Fruit fly (Drosophila melanogaster): Measurements from ENCODE around the gene sds22.

Gene sds22

dm6 chr3R:17401289-17401752 lies 9.9 kb downstream of the sds22 start (continued):
- 0 out of 3 replicates have a peak, but pooled peaks have one; percentile 44 for TF ChIP-seq CG11695 (GFP tag; IDR thresholded peaks at IDR 0.05)
- TF ChIP-seq Fer2 (tag; optimal IDR thresholded peaks at IDR 0.05): peak; percentile 16
- TF ChIP-seq Med (GFP tag): peak; percentile 83
- TF ChIP-seq slou (GFP tag; optimal IDR thresholded peaks at IDR 0.05): peak; percentile 13
- peak; percentile 76 for TF ChIP-seq hb (GFP tag; IDR thresholded peaks at IDR 0.05; ENCODE audit: partially characterized antibody)
- TF ChIP-seq Tbp (GFP tag; optimal IDR thresholded peaks at IDR 0.05): no peak
- TF ChIP-seq CG11398 (GFP tag; optimal IDR thresholded peaks at IDR 0.05): no peak
- peak; percentile 24 for TF ChIP-seq CG9437 (GFP tag; optimal IDR thresholded peaks at IDR 0.05)
- TF ChIP-seq wek (GFP tag; optimal IDR thresholded peaks at IDR 0.05): no peak
- TF ChIP-seq bab2 (GFP tag; optimal IDR thresholded peaks at IDR 0.05): peak; percentile 37
- no peak for TF ChIP-seq insv (GFP tag; optimal IDR thresholded peaks at IDR 0.05)
- TF ChIP-seq az2 (GFP tag; optimal IDR thresholded peaks at IDR 0.05): peak; percentile 50
- no peak for TF ChIP-seq trh (GFP tag; optimal IDR thresholded peaks at IDR 0.05)
- TF ChIP-seq cato (GFP tag; optimal IDR thresholded peaks at IDR 0.05; ENCODE audit: borderline replicate concordance): peak; percentile 6
- TF ChIP-seq CG4404 (GFP tag; IDR thresholded peaks at IDR 0.05): no peak
- TF ChIP-seq esg (GFP tag; conservative IDR thresholded peaks at IDR 0.05): no peak; the same call in 1 of the 2 replicates
- peak; percentile 64 for TF ChIP-seq Dip3 (GFP tag; optimal IDR thresholded peaks at IDR 0.05)
- peak; percentile 49 for TF ChIP-seq Myb (GFP tag; optimal IDR thresholded peaks at IDR 0.05)
- TF ChIP-seq D (optimal IDR thresholded peaks at IDR 0.05): no peak
- no peak for TF ChIP-seq D (GFP tag; optimal IDR thresholded peaks at IDR 0.05)
- TF ChIP-seq CG15601 (tag; optimal IDR thresholded peaks at IDR 0.05): peak; percentile 36
- no peak for TF ChIP-seq en (GFP tag; optimal IDR thresholded peaks at IDR 0.05)
- no peak for TF ChIP-seq fru (optimal IDR thresholded peaks at IDR 0.05)
- peak; percentile 24 for TF ChIP-seq sd (tag; optimal IDR thresholded peaks at IDR 0.05)
- peak; percentile 62 for TF ChIP-seq ranshi (GFP tag; IDR thresholded peaks at IDR 0.05)
- TF ChIP-seq Kr (GFP tag; optimal IDR thresholded peaks at IDR 0.05): no peak
- TF ChIP-seq tll (GFP tag; optimal IDR thresholded peaks at IDR 0.05): no peak

DNA sequence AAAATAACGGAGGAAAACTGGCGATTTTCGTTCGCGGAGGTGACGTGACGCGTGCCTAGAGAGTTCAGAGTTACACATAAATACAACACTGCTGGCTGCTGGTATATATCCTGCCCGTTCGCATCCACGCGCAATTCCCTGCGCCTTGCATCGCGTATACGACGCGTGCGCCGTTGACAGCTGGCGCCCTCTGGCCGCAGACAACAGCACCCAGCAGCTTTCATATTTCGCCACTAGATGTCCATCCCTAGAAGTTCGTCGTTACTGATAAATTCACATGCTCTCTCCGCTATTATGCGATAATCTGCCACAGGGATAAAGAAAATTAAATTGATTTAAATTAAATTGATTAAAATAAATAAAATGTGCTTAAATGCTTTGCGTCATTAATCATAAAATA lies 11.0 kb downstream of the sds22 start, which contains the start of gene Sur-8:
Sur-8 (minus strand) TSS at position 82 of the 400 bp plus-strand sequence.
- TF ChIP-seq CG17829 (tag; optimal IDR thresholded peaks at IDR 0.05): peak; percentile 53
- no peak for TF ChIP-seq oc (tag; optimal IDR thresholded peaks at IDR 0.05)
- no peak for TF ChIP-seq nerfin-2 (GFP tag; IDR thresholded peaks at IDR 0.05; ENCODE audit: partially characterized antibody)
- TF ChIP-seq CG8765 (GFP tag; IDR thresholded peaks at IDR 0.05): no peak
- TF ChIP-seq CG1529 (GFP tag; optimal IDR thresholded peaks at IDR 0.05): no peak
- TF ChIP-seq cas (GFP tag; IDR thresholded peaks at IDR 0.05): 0 out of 2 replicates have a peak, but pooled peaks have one; percentile 24
- TF ChIP-seq CG10274 (GFP tag; optimal IDR thresholded peaks at IDR 0.05): peak; percentile 45
- TF ChIP-seq fd102C (GFP tag; optimal IDR thresholded peaks at IDR 0.05): no peak
- TF ChIP-seq caup (GFP tag; optimal IDR thresholded peaks at IDR 0.05; ENCODE audit: severe bottlenecking): peak; percentile 77
- peak; percentile 88 for TF ChIP-seq CG10979 (tag; optimal IDR thresholded peaks at IDR 0.05)
- TF ChIP-seq pho (GFP tag; optimal IDR thresholded peaks at IDR 0.05): peak; percentile 1
- peak; percentile 35 for TF ChIP-seq CG17385 (GFP tag; optimal IDR thresholded peaks at IDR 0.05)
- peak; percentile 34 for TF ChIP-seq CG15696 (tag; optimal IDR thresholded peaks at IDR 0.05)
- peak; percentile 32; the same call in 1 of the 2 replicates for TF ChIP-seq CG17612 (GFP tag; IDR thresholded peaks at IDR 0.05)
- TF ChIP-seq Sry-β (GFP tag; optimal IDR thresholded peaks at IDR 0.05): no peak
- TF ChIP-seq Deaf1 (tag; optimal IDR thresholded peaks at IDR 0.05): no peak
- TF ChIP-seq ato (GFP tag; IDR thresholded peaks at IDR 0.05; ENCODE audit: partially characterized antibody): no peak
- TF ChIP-seq CG11085 (GFP tag; IDR thresholded peaks at IDR 0.05): peak; percentile 66
- TF ChIP-seq Med (GFP tag): peak; percentile 99
- peak; percentile 29; the same call in 1 of the 2 replicates for TF ChIP-seq CG10959 (GFP tag; IDR thresholded peaks at IDR 0.05)
- TF ChIP-seq CG17912 (GFP tag; optimal IDR thresholded peaks at IDR 0.05): peak; percentile 61
- TF ChIP-seq danr (GFP tag; IDR thresholded peaks at IDR 0.05): no peak
- peak; percentile 67 for TF ChIP-seq HLH3B (GFP tag; IDR thresholded peaks at IDR 0.05)
- TF ChIP-seq sens-2 (GFP tag; IDR thresholded peaks at IDR 0.05): no peak
- peak; percentile 92 for TF ChIP-seq Rfx (GFP tag; IDR thresholded peaks at IDR 0.05)
- no peak for TF ChIP-seq Eip74EF (GFP tag; optimal IDR thresholded peaks at IDR 0.05)

All from whole organism, embryonic.